Worm (Caenorhabditis elegans): Measurements from ENCODE around the gene srx-32.

- no peak for TF ChIP-seq attf-4 (tag; optimal IDR thresholded peaks at IDR 0.05)
- no peak for TF ChIP-seq zip-11 (GFP tag; IDR thresholded peaks at IDR 0.05)
- TF ChIP-seq ceh-28 (tag; optimal IDR thresholded peaks at IDR 0.05), result no peak
- no peak for TF ChIP-seq zip-2 (tag; optimal IDR thresholded peaks at IDR 0.05)
- TF ChIP-seq snpc-4 (tag; optimal IDR thresholded peaks at IDR 0.05), result peak; percentile 80
- TF ChIP-seq nhr-11 (tag; optimal IDR thresholded peaks at IDR 0.05), result no peak
- no peak for TF ChIP-seq aha-1 (tag)
- TF ChIP-seq zag-1 (tag; optimal IDR thresholded peaks at IDR 0.05), result no peak
- no peak for TF ChIP-seq unc-62 (GFP tag; optimal IDR thresholded peaks at IDR 0.05 in 1 of 2)
- no peak for TF ChIP-seq unc-62 (tag; optimal IDR thresholded peaks at IDR 0.05)
These were observed 38.4 kb upstream of the srx-32 start for ce11 chrV:858841-859456.
